Worm (Caenorhabditis elegans) whole organism, midembryonic: Measurements from ENCODE around the gene Y51H4A.8.

ENCODE experiments used
- T22C8.4 ChIP-seq: fragments of 200-800 bp; sonication (Bioruptor generic); IDR thresholded peaks from 2 replicates; pipeline ENCODE4 v1.3.6; 2022; ENCODE audit warnings: missing genetic modification characterization, missing compliant biosample characterization
- cog-1 ChIP-seq: sonication (generic microtip); optimal IDR thresholded peaks from 2 replicates; lab custom pipeline; 2016; ENCODE audit warnings: missing genetic modification characterization, missing compliant biosample characterization
- klf-2 ChIP-seq: fragments of 200-800 bp; sonication (Bioruptor generic); conservative IDR thresholded peaks from 2 replicates; pipeline ENCODE4 v1.3.6; 2022; ENCODE audit warnings: missing genetic modification reagents, missing genetic modification characterization, missing compliant biosample characterization
- tab-1 ChIP-seq: fragments of 200-800 bp; sonication (Bioruptor generic); IDR thresholded peaks from 2 replicates; pipeline ENCODE4 v1.3.6; 2022; ENCODE audit warnings: missing genetic modification characterization, missing compliant biosample characterization
- ztf-29 ChIP-seq: fragments of 200-800 bp; sonication (Bioruptor generic); IDR thresholded peaks from 2 replicates; pipeline ENCODE4 v1.3.6; 2022; ENCODE audit warnings: missing genetic modification reagents, missing genetic modification characterization, missing compliant biosample characterization

DNA sequence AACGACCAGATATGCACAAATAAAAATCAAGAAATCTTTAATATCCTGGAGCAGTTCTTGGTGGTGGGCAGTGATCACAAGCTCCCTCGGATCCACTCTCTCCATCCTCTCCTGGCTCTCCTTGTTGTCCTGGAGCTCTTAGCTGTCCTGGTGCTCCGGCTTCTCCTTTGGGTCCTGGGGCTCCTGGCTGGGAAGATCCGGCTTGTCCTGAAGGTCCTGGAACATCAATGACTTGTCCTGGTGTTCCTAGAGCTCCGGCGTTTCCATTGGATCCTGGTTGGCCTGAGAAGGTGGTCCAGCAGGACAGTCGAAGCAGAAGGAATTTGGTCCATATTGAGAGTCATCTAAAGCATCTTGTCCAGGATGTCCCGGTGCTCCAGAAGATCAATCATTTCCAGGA is 26.9 kb downstream of the Y51H4A.8 start:
- no peak for TF ChIP-seq tab-1 (GFP tag; lab: Robert Waterston, UW)
- no peak for TF ChIP-seq T22C8.4
- TF ChIP-seq ztf-29 (GFP tag; lab: Robert Waterston, UW) = no peak
- no peak for TF ChIP-seq klf-2 (GFP tag; lab: Robert Waterston, UW)
- no peak for TF ChIP-seq cog-1 (tag; lab: Kevin White, UChicago)
